Fruit fly (Drosophila melanogaster): ENCODE data around the gene CG15014.

DNA sequence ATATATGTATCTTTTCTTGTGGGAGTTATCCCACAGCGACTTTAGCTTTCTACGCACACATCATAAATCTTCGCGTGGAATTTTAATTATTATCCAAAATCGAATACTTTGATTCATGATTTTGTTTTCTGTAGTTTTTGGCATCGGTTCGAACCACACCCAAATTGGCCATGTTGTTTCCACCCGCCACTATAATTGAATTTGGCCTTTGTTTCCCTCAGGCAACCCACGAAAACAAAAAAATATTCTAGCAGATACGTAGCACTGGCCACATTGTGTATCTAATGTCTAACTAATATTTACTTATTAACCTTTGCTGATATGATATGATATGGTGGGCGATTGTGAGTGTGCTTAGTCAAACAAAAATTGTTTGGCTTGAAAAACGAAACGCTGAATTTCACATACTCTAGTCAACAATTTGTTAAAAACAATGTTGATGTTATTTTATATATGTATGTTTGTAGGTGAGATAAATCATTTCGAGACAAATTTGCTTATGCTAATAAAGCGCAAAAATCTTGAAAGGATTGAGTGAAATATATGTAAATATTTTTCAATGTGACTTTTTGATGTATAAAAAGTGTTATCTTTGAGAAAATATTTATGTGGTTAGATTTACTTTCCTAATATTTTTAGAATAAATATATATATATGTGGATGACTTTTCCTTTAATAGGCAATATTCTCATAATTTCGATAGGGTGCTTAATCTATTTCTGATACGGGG is 33.0 kb upstream of the CG15014 start:
- no peak for TF ChIP-seq Mnt (GFP tag; optimal IDR thresholded peaks at IDR 0.05)
- TF ChIP-seq CG33017 (tag; optimal IDR thresholded peaks at IDR 0.05), result no peak
- TF ChIP-seq CG7101 (tag; optimal IDR thresholded peaks at IDR 0.05), result no peak
- peak; percentile 10 for TF ChIP-seq CG11617 (GFP tag; optimal IDR thresholded peaks at IDR 0.05)
- TF ChIP-seq Clk (GFP tag; optimal IDR thresholded peaks at IDR 0.05), result no peak
- peak; percentile 77 for TF ChIP-seq kay (GFP tag; ENCODE audit: borderline replicate concordance)
- TF ChIP-seq Hr96 (GFP tag; optimal IDR thresholded peaks at IDR 0.05), result no peak
- no peak for TF ChIP-seq cic (GFP tag; optimal IDR thresholded peaks at IDR 0.05)
